Worm (Caenorhabditis elegans): ENCODE measurements around the gene irld-52.
"Not testable (repeated sequence)": the region's sequence is repeated elsewhere in the genome, so short reads cannot be mapped to it uniquely, and the experiment has no call there.

DNA sequence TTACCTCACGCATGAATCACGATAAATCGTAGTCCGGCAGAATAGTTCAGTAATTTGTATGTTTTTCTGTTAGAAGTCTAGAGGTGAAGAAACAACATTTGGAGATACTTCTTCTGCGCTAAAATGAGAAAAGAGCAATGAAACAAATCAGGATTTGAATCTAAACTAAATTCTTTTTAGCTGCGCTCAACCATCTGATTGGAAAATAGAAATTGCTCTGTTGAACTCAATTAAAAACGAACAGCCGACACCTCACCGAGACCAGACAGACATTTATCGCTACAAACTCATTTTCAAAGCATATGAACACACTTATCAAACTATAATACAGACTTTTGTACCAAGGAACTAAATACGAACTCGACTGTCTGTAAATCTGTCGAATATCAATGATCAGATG, 23.1 kb downstream of the irld-52 start, which contains the start of gene T26E4.9:
- not testable (repeated sequence) for TF ChIP-seq zag-1 (tag; optimal IDR thresholded peaks at IDR 0.05); fkh-10 (GFP tag; optimal IDR thresholded peaks at IDR 0.05); unc-62 (GFP tag; optimal IDR thresholded peaks at IDR 0.05 in 1 of 2); unc-62 (tag; optimal IDR thresholded peaks at IDR 0.05); nhr-76 (tag; optimal IDR thresholded peaks at IDR 0.05); hlh-30 (tag; optimal IDR thresholded peaks at IDR 0.05; ENCODE audit: insufficient read depth); cey-2 (tag; optimal IDR thresholded peaks at IDR 0.05; ENCODE audit: borderline replicate concordance, insufficient read depth); duxl-1 (tag; optimal IDR thresholded peaks at IDR 0.05; ENCODE audit: poor library complexity); egl-43 (GFP tag; IDR thresholded peaks at IDR 0.05); nhr-42 (GFP tag; IDR thresholded peaks at IDR 0.05); jun-1 (tag; optimal IDR thresholded peaks at IDR 0.05)
